Fruit fly (Drosophila melanogaster) whole organism, wandering third instar larva: ENCODE results near the gene CG14329.

Source experiments
- Dfd ChIP-seq: fragments of >200 bp; optimal IDR thresholded peaks from 2 replicates; lab custom pipeline; 2017; ENCODE audit warnings: missing biosample characterization, missing genetic modification characterization
- Hr78 ChIP-seq: fragments of >200 bp; optimal IDR thresholded peaks from 2 replicates; lab custom pipeline; 2017; ENCODE audit warnings: missing biosample characterization, missing genetic modification characterization
- Myc ChIP-seq: fragments of >200 bp; optimal IDR thresholded peaks from 2 replicates; lab custom pipeline; 2017
- OdsH ChIP-seq: fragments of 200-800 bp; sonication (Bioruptor generic); optimal IDR thresholded peaks from 2 replicates; lab custom pipeline; 2016; ENCODE audit warnings: missing biosample characterization, mild to moderate bottlenecking, missing genetic modification characterization
- Vsx2 ChIP-seq: fragments of 200-300, 225-300 bp; sonication (Bioruptor generic); optimal IDR thresholded peaks from 2 replicates; lab custom pipeline; 2018; ENCODE audit warnings: missing biosample characterization, missing genetic modification characterization; ENCODE audit not compliant: partially characterized antibody
- fru ChIP-seq: fragments of 200-800 bp; sonication (Bioruptor generic); optimal IDR thresholded peaks from 3 replicates; lab custom pipeline; 2016; ENCODE audit warnings: missing biosample characterization, mild to moderate bottlenecking, missing genetic modification characterization
- h ChIP-seq: fragments of 200-800 bp; sonication (Bioruptor generic); optimal IDR thresholded peaks from 3 replicates; lab custom pipeline; 2016; ENCODE audit warnings: missing biosample characterization, mild to moderate bottlenecking, missing genetic modification characterization
- lola ChIP-seq: fragments of >200 bp; optimal IDR thresholded peaks from 2 replicates; lab custom pipeline; 2017; ENCODE audit warnings: missing biosample characterization, missing genetic modification characterization
- pan ChIP-seq: fragments of >200 bp; optimal IDR thresholded peaks from 2 replicates; lab custom pipeline; 2017
- psq ChIP-seq: fragments of 200-800 bp; sonication (Bioruptor generic); optimal IDR thresholded peaks from 3 replicates; lab custom pipeline; 2017; ENCODE audit warnings: missing biosample characterization, mild to moderate bottlenecking, missing genetic modification characterization, moderate library complexity
- rgr ChIP-seq: fragments of 200-800 bp; sonication (Bioruptor generic); optimal IDR thresholded peaks from 3 replicates; lab custom pipeline; 2016; ENCODE audit warnings: missing biosample characterization, mild to moderate bottlenecking, missing genetic modification characterization
- sage ChIP-seq: fragments of 200-800 bp; sonication (Bioruptor generic); optimal IDR thresholded peaks from 2 replicates; lab custom pipeline; 2016; ENCODE audit warnings: missing biosample characterization, mild to moderate bottlenecking, missing genetic modification characterization
- usp ChIP-seq: fragments of >200 bp; optimal IDR thresholded peaks from 2 replicates; lab custom pipeline; 2017; ENCODE audit warnings: missing biosample characterization, missing genetic modification characterization

- no peak for TF ChIP-seq Vsx2 (GFP tag; lab: Kevin White, UChicago)
- no peak for TF ChIP-seq usp (GFP tag; lab: Kevin White, UChicago)
- no peak for TF ChIP-seq h
- no peak for TF ChIP-seq lola (GFP tag; lab: Kevin White, UChicago)
- TF ChIP-seq pan: no peak
- no peak for TF ChIP-seq Dfd (GFP tag; lab: Kevin White, UChicago)
- no peak for TF ChIP-seq Hr78 (GFP tag; lab: Kevin White, UChicago)
- no peak for TF ChIP-seq rgr (GFP tag; lab: Kevin White, UChicago)
- TF ChIP-seq fru (GFP tag; lab: Kevin White, UChicago): no peak
- TF ChIP-seq Myc (lab: Kevin White, UChicago): peak; percentile 12
- no peak for TF ChIP-seq psq (GFP tag; lab: Kevin White, UChicago)
- TF ChIP-seq OdsH (GFP tag; lab: Kevin White, UChicago): no peak
- TF ChIP-seq sage (GFP tag; lab: Kevin White, UChicago): no peak
Measured at dm6 chr3R:17646102-17647050, 37.2 kb downstream of the CG14329 start.
